Worm (Caenorhabditis elegans): Measurements from ENCODE around the gene fipr-17.

Gene fipr-17

DNA sequence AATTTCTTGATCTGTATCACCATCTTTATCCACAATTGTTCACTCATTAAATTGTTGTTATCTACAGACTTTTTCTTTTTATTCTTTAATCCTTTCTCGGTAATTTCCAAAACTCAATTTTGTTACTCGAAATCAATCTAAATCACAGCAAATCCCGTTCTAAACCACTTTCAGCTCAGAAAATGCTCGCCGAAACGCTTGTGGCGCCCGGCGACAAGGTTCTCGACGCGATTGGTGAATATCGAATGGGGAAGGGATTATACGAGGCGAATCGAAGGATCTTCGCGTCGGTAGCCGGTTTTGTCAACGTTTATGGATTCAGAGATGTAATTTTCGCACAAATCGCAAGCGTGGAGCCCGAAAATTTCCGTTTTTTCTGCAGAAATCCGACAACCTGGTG is 1.5 kb upstream of the fipr-17 start, which contains the start of gene exos-1:
Gene exos-1, plus strand, starts transcription at position 175 of the 400 bp plus-strand sequence.
- no peak for TF ChIP-seq flt-1 (GFP tag; IDR thresholded peaks at IDR 0.05)
- TF ChIP-seq klf-2 (GFP tag; conservative IDR thresholded peaks at IDR 0.05), result no peak

DNA sequence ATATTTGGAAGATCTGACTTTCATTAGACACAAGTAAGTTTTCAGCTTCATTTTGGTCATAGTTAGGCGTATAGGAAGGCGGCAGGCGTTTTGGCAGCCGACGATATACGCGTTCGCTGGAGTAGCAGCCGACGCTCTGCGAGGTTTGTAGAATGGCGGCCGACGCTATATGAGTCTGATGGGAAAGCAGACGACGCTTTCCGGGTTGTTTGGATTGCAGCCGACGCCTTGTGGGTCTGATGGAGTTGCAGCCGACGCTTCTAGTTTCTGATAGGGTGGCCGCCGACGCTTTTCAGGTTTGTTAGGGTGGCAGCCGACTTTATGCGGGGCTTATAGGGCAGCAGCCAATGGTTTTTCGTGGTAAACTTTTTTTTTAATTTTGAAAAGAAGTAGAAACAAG is 4.6 kb downstream of the fipr-17 start:
- TF ChIP-seq med-1 (GFP tag; optimal IDR thresholded peaks at IDR 0.05; ENCODE audit: insufficient read depth) (no peak), ztf-23 (GFP tag; IDR thresholded peaks at IDR 0.05) (no peak), T22C8.4 (GFP tag; IDR thresholded peaks at IDR 0.05) (no peak), flt-1 (GFP tag; IDR thresholded peaks at IDR 0.05) (no peak), tab-1 (GFP tag; IDR thresholded peaks at IDR 0.05) (no peak), cog-1 (tag; optimal IDR thresholded peaks at IDR 0.05) (no peak)

- TF ChIP-seq cog-1 (tag; optimal IDR thresholded peaks at IDR 0.05), result no peak
- TF ChIP-seq tab-1 (GFP tag; IDR thresholded peaks at IDR 0.05), result no peak
- TF ChIP-seq ztf-29 (GFP tag; IDR thresholded peaks at IDR 0.05), result no peak
- no peak for TF ChIP-seq klf-2 (GFP tag; conservative IDR thresholded peaks at IDR 0.05)
- TF ChIP-seq med-1 (GFP tag; optimal IDR thresholded peaks at IDR 0.05; ENCODE audit: insufficient read depth), result no peak
- no peak for TF ChIP-seq T22C8.4 (GFP tag; IDR thresholded peaks at IDR 0.05)
- TF ChIP-seq ref-1 (GFP tag; conservative IDR thresholded peaks at IDR 0.05), result no peak
- TF ChIP-seq flt-1 (GFP tag; IDR thresholded peaks at IDR 0.05), result no peak
- TF ChIP-seq ztf-23 (GFP tag; IDR thresholded peaks at IDR 0.05), result no peak
These were observed 12.2 kb downstream of the fipr-17 start, which contains the start of gene dmsr-5 for ce11 chrIII:10995156-10995555. TSS of gene dmsr-5 (minus strand) at chrIII:10995256.

DNA sequence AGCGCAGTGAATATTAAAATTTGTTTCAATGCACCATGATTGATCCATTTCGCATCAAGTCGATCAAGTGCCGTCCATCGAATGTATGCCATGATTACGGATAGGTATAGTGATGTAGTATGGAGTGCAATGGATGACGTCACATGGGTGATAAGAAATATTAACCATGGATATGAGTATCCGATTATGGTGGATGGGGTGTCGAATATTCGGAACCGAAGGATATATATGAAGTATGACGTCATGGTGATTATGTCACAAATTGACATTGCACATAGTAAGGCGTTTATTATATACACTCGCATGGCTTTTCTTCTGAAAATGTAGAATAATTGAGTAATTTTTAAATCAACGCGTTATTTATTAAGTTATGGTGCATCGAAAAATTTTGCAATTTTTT is 13.3 kb downstream of the fipr-17 start:
- no peak for TF ChIP-seq T22C8.4 (GFP tag; IDR thresholded peaks at IDR 0.05)
- TF ChIP-seq flt-1 (GFP tag; IDR thresholded peaks at IDR 0.05), result no peak
- no peak for TF ChIP-seq ztf-29 (GFP tag; IDR thresholded peaks at IDR 0.05)
- no peak for TF ChIP-seq tab-1 (GFP tag; IDR thresholded peaks at IDR 0.05)
- no peak for TF ChIP-seq ztf-23 (GFP tag; IDR thresholded peaks at IDR 0.05)
- no peak for TF ChIP-seq ref-1 (GFP tag; conservative IDR thresholded peaks at IDR 0.05)
- no peak for TF ChIP-seq klf-2 (GFP tag; conservative IDR thresholded peaks at IDR 0.05)
- TF ChIP-seq med-1 (GFP tag; optimal IDR thresholded peaks at IDR 0.05; ENCODE audit: insufficient read depth), result no peak
- no peak for TF ChIP-seq cog-1 (tag; optimal IDR thresholded peaks at IDR 0.05)

ce11 chrIII:10989491-10990032 is 17.8 kb downstream of the fipr-17 start:
- TF ChIP-seq tab-1 (GFP tag; IDR thresholded peaks at IDR 0.05), result peak; percentile 94
- peak; percentile 92 for TF ChIP-seq T22C8.4 (GFP tag; IDR thresholded peaks at IDR 0.05)
- TF ChIP-seq cog-1 (tag; optimal IDR thresholded peaks at IDR 0.05), result peak; percentile 96
- peak; percentile 91 for TF ChIP-seq ref-1 (GFP tag; conservative IDR thresholded peaks at IDR 0.05)
- peak; percentile 96 for TF ChIP-seq klf-2 (GFP tag; conservative IDR thresholded peaks at IDR 0.05)
- TF ChIP-seq flt-1 (GFP tag; IDR thresholded peaks at IDR 0.05), result peak; percentile 96
- TF ChIP-seq ztf-23 (GFP tag; IDR thresholded peaks at IDR 0.05), result peak; percentile 97
- peak; percentile 93 for TF ChIP-seq ztf-29 (GFP tag; IDR thresholded peaks at IDR 0.05)
- peak; percentile 66 for TF ChIP-seq med-1 (GFP tag; optimal IDR thresholded peaks at IDR 0.05; ENCODE audit: insufficient read depth)

DNA sequence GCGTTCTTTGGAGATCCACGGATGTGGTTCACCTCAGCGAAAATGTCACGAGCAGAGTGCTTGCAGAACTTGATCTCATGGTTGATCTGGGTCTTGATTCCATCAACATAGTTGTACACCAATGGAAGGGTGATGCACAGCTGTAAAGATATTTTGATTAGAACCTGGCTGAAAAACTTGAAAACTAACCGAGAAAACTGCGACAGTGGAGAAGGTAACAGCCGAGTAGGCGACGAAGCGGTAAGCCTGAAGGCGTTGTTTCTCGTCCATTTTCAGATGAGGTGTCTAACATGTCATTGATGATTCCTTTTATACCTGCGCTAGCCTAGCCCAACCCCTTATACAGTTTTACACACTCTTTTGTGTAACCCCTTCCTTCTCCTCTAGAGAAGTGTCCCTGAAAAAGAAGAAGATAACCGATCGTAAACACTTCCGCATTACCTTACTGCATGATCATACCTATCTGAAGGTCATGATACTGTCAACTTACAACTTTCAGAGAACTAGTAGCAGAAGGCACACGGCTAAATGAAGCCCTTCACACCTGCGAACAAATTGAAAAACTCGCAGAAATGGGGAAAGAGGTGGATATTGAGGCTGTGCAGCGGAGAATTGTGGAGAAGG is 19.7 kb downstream of the fipr-17 start, which contains the start of gene col-94:
Gene col-94, minus strand, starts transcription at position 313 of the 624 bp plus-strand sequence.
- no peak for TF ChIP-seq flt-1 (GFP tag; IDR thresholded peaks at IDR 0.05)
- no peak for TF ChIP-seq klf-2 (GFP tag; conservative IDR thresholded peaks at IDR 0.05)
- no peak for TF ChIP-seq T22C8.4 (GFP tag; IDR thresholded peaks at IDR 0.05)
- TF ChIP-seq ztf-23 (GFP tag; IDR thresholded peaks at IDR 0.05), result no peak
- TF ChIP-seq med-1 (GFP tag; optimal IDR thresholded peaks at IDR 0.05; ENCODE audit: insufficient read depth), result no peak
- TF ChIP-seq ref-1 (GFP tag; conservative IDR thresholded peaks at IDR 0.05), result no peak
- TF ChIP-seq ztf-29 (GFP tag; IDR thresholded peaks at IDR 0.05), result no peak
- no peak for TF ChIP-seq tab-1 (GFP tag; IDR thresholded peaks at IDR 0.05)
- TF ChIP-seq cog-1 (tag; optimal IDR thresholded peaks at IDR 0.05), result no peak

ce11 chrIII:10985559-10986036 is 21.8 kb downstream of the fipr-17 start, which contains the start of gene col-93:
TSS of gene col-93 (minus strand) at chrIII:10985609.
- TF ChIP-seq tab-1 (GFP tag; IDR thresholded peaks at IDR 0.05), result no peak
- no peak for TF ChIP-seq ztf-23 (GFP tag; IDR thresholded peaks at IDR 0.05)
- TF ChIP-seq cog-1 (tag; optimal IDR thresholded peaks at IDR 0.05), result no peak
- no peak for TF ChIP-seq ztf-29 (GFP tag; IDR thresholded peaks at IDR 0.05)
- no peak for TF ChIP-seq flt-1 (GFP tag; IDR thresholded peaks at IDR 0.05)
- no peak for TF ChIP-seq klf-2 (GFP tag; conservative IDR thresholded peaks at IDR 0.05)
- TF ChIP-seq T22C8.4 (GFP tag; IDR thresholded peaks at IDR 0.05), result no peak
- no peak for TF ChIP-seq med-1 (GFP tag; optimal IDR thresholded peaks at IDR 0.05; ENCODE audit: insufficient read depth)
- TF ChIP-seq ref-1 (GFP tag; conservative IDR thresholded peaks at IDR 0.05), result no peak

DNA sequence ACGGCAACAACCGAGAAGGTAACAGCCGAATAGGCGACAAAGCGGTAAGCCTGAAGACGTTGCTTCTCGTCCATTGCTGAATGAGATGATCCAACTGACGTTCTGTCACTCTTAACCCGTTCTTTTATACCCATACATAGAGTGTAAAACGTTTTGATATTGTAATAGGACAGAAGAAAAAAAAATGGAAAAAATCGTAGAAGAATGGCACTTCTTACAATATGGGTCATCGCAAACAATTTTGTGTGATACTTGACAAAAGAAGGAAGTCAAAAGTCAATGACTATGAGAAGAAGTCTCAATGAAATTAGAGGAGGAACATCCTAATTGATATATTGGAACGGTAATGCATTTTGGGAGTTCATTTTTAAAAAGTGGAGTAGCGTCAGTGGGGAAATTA is 24.2 kb downstream of the fipr-17 start, which contains the start of gene col-92:
Gene col-92, minus strand, starts transcription at position 101 of the 400 bp plus-strand sequence.
- no peak for TF ChIP-seq ref-1 (GFP tag; conservative IDR thresholded peaks at IDR 0.05)
- no peak for TF ChIP-seq flt-1 (GFP tag; IDR thresholded peaks at IDR 0.05)
- TF ChIP-seq ztf-29 (GFP tag; IDR thresholded peaks at IDR 0.05), result no peak
- no peak for TF ChIP-seq T22C8.4 (GFP tag; IDR thresholded peaks at IDR 0.05)
- no peak for TF ChIP-seq klf-2 (GFP tag; conservative IDR thresholded peaks at IDR 0.05)
- no peak for TF ChIP-seq cog-1 (tag; optimal IDR thresholded peaks at IDR 0.05)
- TF ChIP-seq med-1 (GFP tag; optimal IDR thresholded peaks at IDR 0.05; ENCODE audit: insufficient read depth), result no peak
- no peak for TF ChIP-seq ztf-23 (GFP tag; IDR thresholded peaks at IDR 0.05)
- TF ChIP-seq tab-1 (GFP tag; IDR thresholded peaks at IDR 0.05), result no peak

DNA sequence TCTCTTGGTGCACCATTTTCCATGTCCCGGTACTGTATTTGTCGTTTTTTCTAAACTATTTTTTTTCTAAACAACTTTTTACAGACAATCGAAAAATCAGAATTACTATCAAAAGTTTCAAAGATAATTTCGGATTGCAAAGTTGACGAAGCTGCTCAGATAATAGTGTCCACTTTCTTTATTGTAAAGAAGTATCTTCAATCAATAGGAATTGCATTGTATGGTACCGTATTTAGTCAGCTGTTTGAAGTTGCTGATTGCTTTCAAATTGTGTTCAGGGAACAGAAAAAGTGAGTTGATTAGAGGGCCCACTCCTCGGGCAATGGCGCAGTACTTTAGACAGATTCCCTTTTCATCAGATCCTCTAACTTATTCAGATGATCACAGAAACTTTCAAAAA is 25.8 kb downstream of the fipr-17 start:
- TF ChIP-seq cog-1 (tag; optimal IDR thresholded peaks at IDR 0.05) (no peak), med-1 (GFP tag; optimal IDR thresholded peaks at IDR 0.05; ENCODE audit: insufficient read depth) (no peak), klf-2 (GFP tag; conservative IDR thresholded peaks at IDR 0.05) (no peak), ztf-29 (GFP tag; IDR thresholded peaks at IDR 0.05) (no peak), ref-1 (GFP tag; conservative IDR thresholded peaks at IDR 0.05) (no peak), flt-1 (GFP tag; IDR thresholded peaks at IDR 0.05) (no peak), ztf-23 (GFP tag; IDR thresholded peaks at IDR 0.05) (no peak), T22C8.4 (GFP tag; IDR thresholded peaks at IDR 0.05) (no peak), tab-1 (GFP tag; IDR thresholded peaks at IDR 0.05) (no peak)
